Fruit fly (Drosophila melanogaster) whole organism: ENCODE measurements around the gene ND-ACP.

Experiments
- CG8478 ChIP-seq: fragments of >200 bp; optimal IDR thresholded peaks from 2 replicates; lab custom pipeline; 2018; ENCODE audit warnings: inconsistent platforms
- Dll ChIP-seq: fragments of >200 bp; optimal IDR thresholded peaks from 2 replicates; lab custom pipeline; 2017
- EcR ChIP-seq, 2 experiments: fragments of >200 bp; optimal IDR thresholded peaks; 2 replicates each; lab custom pipeline; 2017; ENCODE audit warnings: missing biosample characterization in 2 of 2, missing genetic modification characterization in 2 of 2, missing genetic modification reagents in 2 of 2
- pan ChIP-seq: fragments of >200 bp; optimal IDR thresholded peaks from 2 replicates; lab custom pipeline; 2017
- psq ChIP-seq: fragments of >200 bp; optimal IDR thresholded peaks from 2 replicates; lab custom pipeline; 2017
- usp ChIP-seq: fragments of >200 bp; optimal IDR thresholded peaks from 2 replicates; lab custom pipeline; 2017; ENCODE audit warnings: missing biosample characterization, missing genetic modification characterization, mixed read lengths

ND-ACP gene

DNA sequence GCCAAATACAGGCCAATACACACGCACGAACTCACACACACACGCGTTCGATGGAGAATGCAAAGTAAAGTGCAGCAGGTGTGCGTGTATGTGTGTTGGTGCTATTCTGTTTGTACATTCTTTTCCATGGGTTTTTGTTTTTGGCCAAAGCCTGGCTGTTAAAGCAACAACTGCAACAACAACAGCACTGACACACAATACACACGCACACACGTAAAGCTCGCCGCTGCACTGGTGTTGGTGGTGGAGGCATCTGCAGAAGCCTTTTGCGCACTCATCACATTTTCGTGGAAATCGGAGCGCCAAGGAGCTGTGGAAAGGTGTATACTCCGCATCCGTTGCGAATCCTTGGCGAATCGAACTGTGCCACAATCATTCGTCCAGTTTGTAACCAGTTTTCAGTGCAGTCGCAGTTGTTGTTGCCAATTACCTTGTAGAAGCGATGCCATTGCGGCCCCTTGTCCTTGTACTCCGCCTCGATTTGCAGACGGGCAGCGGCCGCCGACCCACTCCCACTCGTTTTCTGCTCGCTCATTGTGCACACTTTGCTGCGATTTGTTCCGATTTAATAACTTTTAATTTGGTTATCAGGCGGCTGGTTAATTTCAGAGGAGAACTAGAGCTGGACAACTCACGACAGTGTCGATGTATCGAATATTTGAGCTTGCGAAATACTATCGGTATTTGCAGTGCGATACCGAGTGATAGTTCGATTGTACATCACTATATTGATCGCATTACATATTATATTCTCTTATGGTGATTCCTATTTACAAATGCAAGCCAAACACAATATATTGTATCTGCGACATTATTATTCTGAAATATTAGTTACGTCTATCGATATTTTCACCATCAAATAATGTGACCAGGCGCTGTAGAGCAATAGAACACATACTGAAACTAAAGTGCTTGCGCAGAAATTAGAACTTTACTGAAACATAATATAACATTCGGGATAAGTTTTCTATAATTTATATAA is 20.5 kb downstream of the ND-ACP start:
- TF ChIP-seq psq, result peak; percentile 29
- no peak for TF ChIP-seq usp (GFP tag; lab: Kevin White, UChicago)

DNA sequence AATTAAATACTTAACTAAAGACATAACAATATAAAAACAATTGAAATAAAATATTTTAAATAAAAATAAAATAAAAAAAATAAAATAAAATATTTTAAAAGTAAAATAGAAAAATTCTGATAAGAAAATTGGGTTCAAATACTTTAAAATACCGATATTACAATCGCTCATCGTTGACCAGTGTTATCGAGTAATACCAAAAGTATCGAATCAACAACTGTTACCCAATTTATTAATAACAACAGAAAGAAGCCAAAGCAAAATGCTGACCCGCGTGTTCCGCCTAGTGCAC is 21.1 kb downstream of the ND-ACP start, which contains the start of gene CG9166:
Gene CG9166, plus strand, starts transcription at position 193 of the 292 bp plus-strand sequence.
- no peak for TF ChIP-seq usp (GFP tag; lab: Kevin White, UChicago)

- no peak for TF ChIP-seq usp (GFP tag; lab: Kevin White, UChicago)
- no peak for TF ChIP-seq pan
- no peak for TF ChIP-seq Dll (lab: Kevin White, UChicago)
- no peak for TF ChIP-seq CG8478 (lab: Kevin White, UChicago)
- no peak for TF ChIP-seq EcR (GFP tag; optimal IDR thresholded peaks at IDR 0.05; lab: Kevin White, UChicago)
- TF ChIP-seq psq, result no peak
These were observed 22.3 kb downstream of the ND-ACP start for dm6 chr3L:1352065-1352464.

DNA sequence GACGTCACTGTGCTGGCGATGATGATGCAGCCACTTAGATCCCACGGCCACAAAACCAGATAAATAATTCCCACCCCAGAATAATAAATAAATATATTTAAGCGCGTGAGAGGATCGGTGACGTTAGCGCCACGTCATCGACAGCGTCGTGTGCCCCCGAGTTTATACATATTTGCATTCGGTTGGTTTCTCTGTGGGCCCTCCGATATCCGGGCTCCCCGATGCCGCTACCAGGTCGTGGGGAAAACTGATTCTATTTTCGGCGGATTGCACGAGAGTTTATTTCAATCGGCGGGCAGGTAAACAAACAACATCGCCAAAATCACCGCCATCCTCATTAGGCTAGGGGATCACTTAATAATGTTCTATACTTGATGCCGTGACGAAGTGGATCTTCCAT is 24.5 kb downstream of the ND-ACP start:
- TF ChIP-seq psq, result no peak
- no peak for TF ChIP-seq Dll (lab: Kevin White, UChicago)
- TF ChIP-seq CG8478 (lab: Kevin White, UChicago), result no peak
- TF ChIP-seq EcR (GFP tag; optimal IDR thresholded peaks at IDR 0.05; lab: Kevin White, UChicago), result no peak
- TF ChIP-seq usp (GFP tag; lab: Kevin White, UChicago), result no peak
- no peak for TF ChIP-seq pan

dm6 chr3L:1358338-1358737 is 28.6 kb downstream of the ND-ACP start:
- TF ChIP-seq Dll (lab: Kevin White, UChicago), result no peak
- no peak for TF ChIP-seq CG8478 (lab: Kevin White, UChicago)
- no peak for TF ChIP-seq usp (GFP tag; lab: Kevin White, UChicago)
- no peak for TF ChIP-seq EcR (GFP tag; optimal IDR thresholded peaks at IDR 0.05; lab: Kevin White, UChicago)

- no peak for TF ChIP-seq psq
- TF ChIP-seq Dll (lab: Kevin White, UChicago), result no peak
- no peak for TF ChIP-seq pan
- TF ChIP-seq usp (GFP tag; lab: Kevin White, UChicago), result no peak
- TF ChIP-seq CG8478 (lab: Kevin White, UChicago), result no peak
- no peak for TF ChIP-seq EcR (GFP tag; optimal IDR thresholded peaks at IDR 0.05; lab: Kevin White, UChicago)
These were observed 34.6 kb downstream of the ND-ACP start for dm6 chr3L:1364368-1364767.

dm6 chr3L:1366879-1367650 is 37.3 kb downstream of the ND-ACP start:
- no peak for TF ChIP-seq CG8478 (lab: Kevin White, UChicago)
- TF ChIP-seq pan, result no peak
- no peak for TF ChIP-seq EcR (GFP tag; optimal IDR thresholded peaks at IDR 0.05; lab: Kevin White, UChicago)
- no peak for TF ChIP-seq psq
- no peak for TF ChIP-seq Dll (lab: Kevin White, UChicago)
- no peak for TF ChIP-seq usp (GFP tag; lab: Kevin White, UChicago)

DNA sequence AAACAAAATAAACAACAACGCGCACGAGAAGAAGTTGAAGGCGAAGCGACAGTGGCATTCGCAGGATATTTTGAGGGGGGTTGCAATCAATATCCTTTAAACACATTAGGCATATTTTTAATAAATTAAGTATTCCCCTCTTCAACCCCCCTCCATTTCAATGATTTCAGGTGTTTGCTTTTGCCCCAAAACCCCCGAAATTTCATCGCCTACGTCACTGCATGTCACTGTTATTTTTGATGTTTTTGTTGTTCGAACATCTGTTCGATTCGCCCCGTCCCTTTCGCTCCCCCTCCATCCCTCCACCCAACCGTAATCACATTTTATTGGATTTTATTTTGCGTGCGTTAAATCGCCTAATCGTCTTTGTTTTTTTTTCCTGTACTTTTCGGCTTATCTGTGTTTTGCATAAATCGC is 38.5 kb downstream of the ND-ACP start:
- TF ChIP-seq psq, result no peak
- TF ChIP-seq usp (GFP tag; lab: Kevin White, UChicago), result no peak
- TF ChIP-seq Dll (lab: Kevin White, UChicago), result no peak
- TF ChIP-seq CG8478 (lab: Kevin White, UChicago), result no peak
- no peak for TF ChIP-seq EcR (GFP tag; optimal IDR thresholded peaks at IDR 0.05; lab: Kevin White, UChicago)
- no peak for TF ChIP-seq pan

- TF ChIP-seq psq (no peak), CG8478 (lab: Kevin White, UChicago) (no peak)
These were observed 40.4 kb downstream of the ND-ACP start, which contains the start of gene ru for dm6 chr3L:1370099-1370678. TSS of gene ru (plus strand) at chr3L:1370628.

DNA sequence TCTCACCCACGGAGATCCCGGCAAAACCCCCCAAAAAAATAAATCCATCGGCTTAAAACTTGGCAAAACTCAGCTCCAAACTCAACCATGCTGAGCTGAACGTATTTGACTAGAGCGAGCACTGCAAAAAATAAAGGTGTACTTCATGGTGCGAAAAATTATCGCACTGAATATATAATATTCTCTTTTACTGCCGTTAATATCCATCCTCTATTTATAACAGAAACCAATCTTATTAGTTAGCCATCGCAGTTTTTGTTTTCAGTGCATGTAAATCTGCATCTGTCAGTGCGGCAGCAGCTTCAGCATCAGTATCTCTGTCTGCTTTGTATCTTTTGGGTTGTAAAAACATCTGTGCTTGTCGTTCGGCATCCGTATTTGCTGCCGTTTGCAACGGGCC is 41.2 kb downstream of the ND-ACP start:
- no peak for TF ChIP-seq usp (GFP tag; lab: Kevin White, UChicago)
- TF ChIP-seq EcR (GFP tag; optimal IDR thresholded peaks at IDR 0.05; lab: Kevin White, UChicago), result no peak
- TF ChIP-seq psq, result no peak
- no peak for TF ChIP-seq Dll (lab: Kevin White, UChicago)
- no peak for TF ChIP-seq pan
- TF ChIP-seq CG8478 (lab: Kevin White, UChicago), result no peak

- TF ChIP-seq psq (no peak), pan (no peak), usp (GFP tag; lab: Kevin White, UChicago) (no peak), Dll (lab: Kevin White, UChicago) (no peak), CG8478 (lab: Kevin White, UChicago) (no peak), EcR (GFP tag; optimal IDR thresholded peaks at IDR 0.05; lab: Kevin White, UChicago) (no peak)
These were observed 44.8 kb downstream of the ND-ACP start for dm6 chr3L:1374438-1375133.
